Fruit fly (Drosophila melanogaster) whole organism, embryonic: Measurements from ENCODE around the gene cl.
A peak's percentile ranks its signal among the peaks of the same experiment; 100 is the strongest.

Source experiments
- Blimp-1 ChIP-seq: fragments of 200-800 bp; sonication (Bioruptor generic); optimal IDR thresholded peaks from 3 replicates; lab custom pipeline; 2018; ENCODE audit warnings: missing biosample characterization, missing genetic modification characterization, mild to moderate bottlenecking, moderate library complexity, missing genetic modification reagents
- CG12659 ChIP-seq: fragments of 200-800 bp; sonication (Bioruptor generic); optimal IDR thresholded peaks from 3 replicates; lab custom pipeline; 2017; ENCODE audit warnings: mild to moderate bottlenecking, missing biosample characterization, missing genetic modification reagents, missing genetic modification characterization
- CG12942 ChIP-seq: fragments of 200-800 bp; sonication (Bioruptor generic); optimal IDR thresholded peaks from 3 replicates; lab custom pipeline; 2016; ENCODE audit warnings: missing biosample characterization, missing genetic modification characterization
- CG15011 ChIP-seq: fragments of 200-800 bp; sonication (Bioruptor generic); optimal IDR thresholded peaks from 3 replicates; lab custom pipeline; 2018; ENCODE audit warnings: missing biosample characterization, mild to moderate bottlenecking, missing genetic modification characterization
- CG15601 ChIP-seq: fragments of 200-800 bp; sonication (Bioruptor generic); optimal IDR thresholded peaks from 3 replicates; lab custom pipeline; 2019; ENCODE audit warnings: missing biosample characterization, mild to moderate bottlenecking, missing genetic modification characterization, moderate library complexity
- CG17186 ChIP-seq: fragments of 200-800 bp; sonication (Bioruptor generic); optimal IDR thresholded peaks from 3 replicates; lab custom pipeline; 2017; ENCODE audit warnings: missing biosample characterization, missing genetic modification reagents, missing genetic modification characterization
- CG17568 ChIP-seq: fragments of 200-800 bp; sonication (Bioruptor generic); optimal IDR thresholded peaks from 2 replicates; lab custom pipeline; 2018; ENCODE audit warnings: missing biosample characterization, mild to moderate bottlenecking, missing genetic modification characterization, moderate library complexity
- CG1792 ChIP-seq: fragments of 200-800 bp; sonication (Bioruptor generic); optimal IDR thresholded peaks from 2 replicates; lab custom pipeline; 2016; ENCODE audit warnings: missing biosample characterization, missing genetic modification characterization
- CG18262 ChIP-seq: fragments of 200-800 bp; optimal IDR thresholded peaks from 3 replicates; lab custom pipeline; 2019; ENCODE audit warnings: missing biosample characterization, mild to moderate bottlenecking, missing genetic modification characterization, moderate library complexity
- CG4360 ChIP-seq: fragments of 200-800 bp; sonication (Bioruptor generic); IDR thresholded peaks from 2 replicates; pipeline ENCODE4 v1.3.6; 2022; ENCODE audit warnings: missing biosample characterization, missing genetic modification characterization
- CG7928 ChIP-seq: fragments of 200-800 bp; sonication (Bioruptor generic); optimal IDR thresholded peaks from 2 replicates; lab custom pipeline; 2017; ENCODE audit warnings: missing biosample characterization, mild to moderate bottlenecking, missing genetic modification characterization
- CG9727 ChIP-seq: fragments of 200-800 bp; sonication (Bioruptor generic); optimal IDR thresholded peaks from 3 replicates; lab custom pipeline; 2017; ENCODE audit warnings: missing biosample characterization, mild to moderate bottlenecking, missing genetic modification characterization
- Camta ChIP-seq: fragments of 200-800 bp; sonication (Bioruptor generic); optimal IDR thresholded peaks from 2 replicates; lab custom pipeline; 2016; ENCODE audit warnings: missing biosample characterization, missing genetic modification characterization
- CkIIα-i1 ChIP-seq: fragments of 200-800 bp; sonication (Bioruptor generic); IDR thresholded peaks from 2 replicates; pipeline ENCODE4 v1.3.6; 2022; ENCODE audit warnings: missing biosample characterization, missing genetic modification characterization
- D19B ChIP-seq: fragments of 200-800 bp; sonication (Bioruptor generic); optimal IDR thresholded peaks from 2 replicates; lab custom pipeline; 2017; ENCODE audit warnings: missing biosample characterization, mild to moderate bottlenecking, missing genetic modification characterization
- Ets65A ChIP-seq: fragments of 200-800 bp; sonication (Bioruptor generic); peaks from one replicate; lab custom pipeline; 2016; ENCODE audit warnings: missing biosample characterization, missing genetic modification characterization
- HLHmδ ChIP-seq: fragments of 200-800 bp; sonication (Bioruptor generic); optimal IDR thresholded peaks from 2 replicates; lab custom pipeline; 2018; ENCODE audit warnings: missing biosample characterization, mild to moderate bottlenecking, missing genetic modification characterization, moderate library complexity
- Hr39 ChIP-seq: fragments of >200 bp; optimal IDR thresholded peaks from 2 replicates; lab custom pipeline; 2017
- Mes4 ChIP-seq: fragments of 200-800 bp; sonication (Bioruptor generic); optimal IDR thresholded peaks from 2 replicates; lab custom pipeline; 2016; ENCODE audit warnings: missing biosample characterization, missing genetic modification characterization
- PHDP ChIP-seq: fragments of 200-800 bp; sonication (Bioruptor generic); optimal IDR thresholded peaks from 3 replicates; lab custom pipeline; 2018; ENCODE audit warnings: missing biosample characterization, mild to moderate bottlenecking, missing genetic modification characterization, moderate library complexity
- Xrp1 ChIP-seq: fragments of 200-800 bp; sonication (Bioruptor generic); IDR thresholded peaks from 2 replicates; pipeline ENCODE4 v1.3.6; 2022; ENCODE audit warnings: missing biosample characterization, missing genetic modification characterization
- al ChIP-seq: fragments of 200-800 bp; sonication (Bioruptor generic); IDR thresholded peaks from 2 replicates; pipeline ENCODE4 v1.3.6; 2022; ENCODE audit warnings: missing biosample characterization, missing genetic modification characterization
- ara ChIP-seq: fragments of 200-800 bp; sonication (Bioruptor generic); IDR thresholded peaks from 2 replicates; pipeline ENCODE4 v1.3.6; 2022; ENCODE audit warnings: missing biosample characterization, missing genetic modification characterization
- bsh ChIP-seq, 2 experiments: fragments of 200-800 bp; sonication (Bioruptor generic); optimal IDR thresholded peaks; 2 replicates each; lab custom pipeline; 2017 to 2018; ENCODE audit warnings: mild to moderate bottlenecking in 2 of 2, missing biosample characterization in 2 of 2, missing genetic modification characterization in 2 of 2, moderate library complexity in 1 of 2
- corto ChIP-seq: fragments of 200-800 bp; sonication (Bioruptor generic); optimal IDR thresholded peaks from 2 replicates; lab custom pipeline; 2016; ENCODE audit warnings: missing biosample characterization, mild to moderate bottlenecking, missing genetic modification characterization, moderate library complexity
- da ChIP-seq: fragments of 200-800 bp; sonication (Bioruptor generic); optimal IDR thresholded peaks from 2 replicates; lab custom pipeline; 2016; ENCODE audit warnings: missing biosample characterization, missing genetic modification characterization
- dm ChIP-seq: fragments of 200-800 bp; sonication (Bioruptor generic); optimal IDR thresholded peaks from 3 replicates; lab custom pipeline; 2016; ENCODE audit warnings: missing biosample characterization, missing genetic modification characterization
- dmrt11E ChIP-seq: fragments of 200-800 bp; sonication (Bioruptor generic); optimal IDR thresholded peaks from 3 replicates; lab custom pipeline; 2018; ENCODE audit warnings: missing biosample characterization, mild to moderate bottlenecking, missing genetic modification characterization, moderate library complexity
- esg ChIP-seq: fragments of 200-800 bp; sonication (Bioruptor generic); conservative IDR thresholded peaks from 2 replicates; pipeline ENCODE4 v1.3.6; 2022; ENCODE audit warnings: missing biosample characterization, missing genetic modification characterization
- gsb ChIP-seq: fragments of 200-800 bp; sonication (Bioruptor generic); IDR thresholded peaks from 2 replicates; pipeline ENCODE4 v1.3.6; 2022; ENCODE audit warnings: missing biosample characterization, missing genetic modification characterization
- hb ChIP-seq: fragments of 200-800 bp; sonication (Bioruptor generic); IDR thresholded peaks from 3 replicates; pipeline ENCODE4 v1.3.6; 2022; ENCODE audit warnings: missing biosample characterization, missing genetic modification characterization; ENCODE audit not compliant: partially characterized antibody
- jumu ChIP-seq: fragments of 200-800 bp; sonication (Bioruptor generic); optimal IDR thresholded peaks from 3 replicates; lab custom pipeline; 2016; ENCODE audit warnings: missing biosample characterization, missing genetic modification characterization
- lbe ChIP-seq: fragments of 200-800 bp; sonication (Bioruptor generic); optimal IDR thresholded peaks from 2 replicates; lab custom pipeline; 2016; ENCODE audit warnings: missing biosample characterization, mild to moderate bottlenecking, missing genetic modification characterization
- nerfin-1 ChIP-seq: fragments of 200-800 bp; sonication (Bioruptor generic); optimal IDR thresholded peaks from 3 replicates; lab custom pipeline; 2019; ENCODE audit warnings: missing biosample characterization, mild to moderate bottlenecking, missing genetic modification characterization, moderate library complexity
- nerfin-2 ChIP-seq: fragments of 200-800 bp; sonication (Bioruptor generic); IDR thresholded peaks from 2 replicates; pipeline ENCODE4 v1.3.6; 2022; ENCODE audit warnings: missing biosample characterization, missing genetic modification characterization; ENCODE audit not compliant: partially characterized antibody
- nom ChIP-seq: fragments of 200-800 bp; sonication (Bioruptor generic); optimal IDR thresholded peaks from 2 replicates; lab custom pipeline; 2017; ENCODE audit warnings: missing biosample characterization, missing genetic modification characterization, mild to moderate bottlenecking, moderate library complexity, missing genetic modification reagents
- prd ChIP-seq, 3 experiments: fragments of >200 bp in 2 of 3; fragments of 200-800 bp in 1 of 3; sonication (Bioruptor generic) in 1 of 3; optimal IDR thresholded peaks in 2 of 3; IDR thresholded peaks in 1 of 3; 2 replicates in 2 of 3; 3 replicates in 1 of 3; pipeline versions ENCODE4 v1.3.6 to Lab custom; 2017 to 2022; ENCODE audit warnings: missing biosample characterization in 1 of 3, missing genetic modification characterization in 1 of 3
- sisA ChIP-seq: fragments of 200-800 bp; sonication (Bioruptor generic); IDR thresholded peaks from 2 replicates; pipeline ENCODE4 v1.3.6; 2022; ENCODE audit warnings: missing biosample characterization, missing genetic modification characterization
- tin ChIP-seq: fragments of 200-800 bp; sonication (Bioruptor generic); optimal IDR thresholded peaks from 3 replicates; lab custom pipeline; 2016; ENCODE audit warnings: missing biosample characterization, missing genetic modification characterization
- zfh1 ChIP-seq: fragments of 200-800 bp; sonication (Bioruptor generic); IDR thresholded peaks from 3 replicates; pipeline ENCODE4 v1.3.6; 2022; ENCODE audit warnings: missing biosample characterization, missing genetic modification characterization

The cl gene

dm6 chr2L:5491220-5491619 is 28.7 kb upstream of the cl start (continued):
- TF ChIP-seq CG7928 (GFP tag; lab: Kevin White, UChicago) (no peak), Mes4 (GFP tag; lab: Kevin White, UChicago) (no peak), tin (GFP tag; lab: Kevin White, UChicago) (peak; percentile 45), Camta (GFP tag; lab: Kevin White, UChicago) (no peak), hb (GFP tag; lab: Robert Waterston, UW) (no peak), CG17568 (GFP tag; lab: Kevin White, UChicago) (no peak), HLHmδ (no peak), da (no peak), CG12942 (GFP tag; lab: Kevin White, UChicago) (no peak), nerfin-2 (no peak), dm (GFP tag; lab: Kevin White, UChicago) (no peak), CkIIα-i1 (GFP tag; lab: Robert Waterston, UW) (no peak), esg (GFP tag; lab: Robert Waterston, UW) (peak; percentile 15; the same call in 1 of the 2 replicates), CG18262 (tag; lab: Kevin White, UChicago) (peak; percentile 30), Blimp-1 (GFP tag; lab: Kevin White, UChicago) (peak; percentile 11), PHDP (no peak), dmrt11E (peak; percentile 62), zfh1 (peak; percentile 74; the same call in 2 of the 3 replicates), CG17186 (no peak), sisA (0 out of 2 replicates have a peak, but pooled peaks have one; percentile 20), CG15011 (GFP tag; lab: Kevin White, UChicago) (no peak), CG1792 (GFP tag; lab: Kevin White, UChicago) (no peak), gsb (GFP tag; lab: Robert Waterston, UW) (no peak), CG4360 (no peak), nerfin-1 (tag; lab: Kevin White, UChicago) (no peak), CG12659 (GFP tag; lab: Kevin White, UChicago) (no peak), CG9727 (peak; percentile 49)

dm6 chr2L:5492924-5493323 is 27.0 kb upstream of the cl start:
- TF ChIP-seq corto (GFP tag; lab: Kevin White, UChicago): peak; percentile 21
- TF ChIP-seq CG15601: no peak
- peak; percentile 28 for TF ChIP-seq lbe (GFP tag; lab: Kevin White, UChicago)
- TF ChIP-seq Ets65A (GFP tag; lab: Kevin White, UChicago): peak; percentile 45
- no peak for TF ChIP-seq Hr39 (lab: Kevin White, UChicago)
- TF ChIP-seq ara: peak; percentile 18; the same call in 1 of the 2 replicates
- TF ChIP-seq dmrt11E: peak; percentile 3
- TF ChIP-seq Xrp1 (GFP tag; lab: Robert Waterston, UW): peak; percentile 26; the same call in 1 of the 2 replicates
- no peak for TF ChIP-seq prd (optimal IDR thresholded peaks at IDR 0.05; lab: Kevin White, UChicago)
- peak; percentile 53; the same call in 2 of the 3 replicates for TF ChIP-seq prd (GFP tag; IDR thresholded peaks at IDR 0.05; lab: Robert Waterston, UW)

dm6 chr2L:5493907-5494404 is 26.0 kb upstream of the cl start:
- TF ChIP-seq nom (peak; percentile 72), al (GFP tag; lab: Robert Waterston, UW) (no peak), jumu (no peak), bsh (GFP tag; optimal IDR thresholded peaks at IDR 0.05; lab: Kevin White, UChicago) (peak in 1 of 2 experiments; percentile 43), D19B (GFP tag; lab: Kevin White, UChicago) (no peak), Ets65A (GFP tag; lab: Kevin White, UChicago) (peak; percentile 70)
- TF ChIP-seq, all 482 proteins: peak for 3
